Worm (Caenorhabditis elegans) whole organism, young adult: ENCODE measurements around the gene T13A10.64.
A peak's percentile ranks its signal among the peaks of the same experiment; 100 is the strongest.

Experiments
- B0019.2 ChIP-seq: fragments of 200-800 bp; sonication (Bioruptor generic); conservative IDR thresholded peaks from 2 replicates; pipeline ENCODE4 v1.3.6; 2022; ENCODE audit warnings: missing genetic modification reagents, missing genetic modification characterization, missing compliant biosample characterization
- C06A6.2 ChIP-seq: fragments of 200-800 bp; sonication (Bioruptor generic); conservative IDR thresholded peaks from 2 replicates; pipeline ENCODE4 v1.3.6; 2022; ENCODE audit warnings: missing genetic modification characterization, missing compliant biosample characterization
- C17E4.6 ChIP-seq: fragments of 200-800 bp; sonication (Bioruptor generic); IDR thresholded peaks from 2 replicates; pipeline ENCODE4 v1.3.6; 2022; ENCODE audit warnings: missing genetic modification reagents, missing genetic modification characterization, missing compliant biosample characterization
- D2030.7 ChIP-seq: fragments of 200-800 bp; sonication (Bioruptor generic); IDR thresholded peaks from 2 replicates; pipeline ENCODE4 v1.3.6; 2022; ENCODE audit warnings: missing genetic modification reagents, missing genetic modification characterization, missing compliant biosample characterization
- F10E7.11 ChIP-seq: sonication (generic microtip); optimal IDR thresholded peaks from 2 replicates; lab custom pipeline; 2017; ENCODE audit warnings: mild to moderate bottlenecking, missing genetic modification characterization, moderate library complexity, missing compliant biosample characterization
- F22D6.2 ChIP-seq: sonication (generic microtip); optimal IDR thresholded peaks from 2 replicates; lab custom pipeline; 2016; ENCODE audit warnings: mild to moderate bottlenecking, missing genetic modification characterization, missing compliant biosample characterization
- T07F8.4 ChIP-seq: sonication (generic microtip); optimal IDR thresholded peaks from 2 replicates; lab custom pipeline; 2016; ENCODE audit warnings: mild to moderate bottlenecking, missing genetic modification characterization, moderate library complexity, missing compliant biosample characterization
- Y53F4B.3 ChIP-seq: fragments of 200-800 bp; sonication (Bioruptor generic); IDR thresholded peaks from 2 replicates; pipeline ENCODE4 v1.3.6; 2022; ENCODE audit warnings: missing genetic modification reagents, missing genetic modification characterization, missing compliant biosample characterization
- Y53G8AR.9 ChIP-seq: fragments of 200-800 bp; sonication (Bioruptor generic); conservative IDR thresholded peaks from 2 replicates; pipeline ENCODE4 v1.3.6; 2022; ENCODE audit warnings: missing genetic modification reagents, missing genetic modification characterization, missing compliant biosample characterization
- ZK185.1 ChIP-seq: sonication (generic microtip); optimal IDR thresholded peaks from 2 replicates; lab custom pipeline; 2016; ENCODE audit warnings: mild to moderate bottlenecking, missing genetic modification characterization, missing compliant biosample characterization; ENCODE audit not compliant: poor library complexity, severe bottlenecking
- akir-1 ChIP-seq: fragments of 200-800 bp; sonication (Bioruptor generic); optimal IDR thresholded peaks from 2 replicates; lab custom pipeline; 2018; ENCODE audit warnings: mild to moderate bottlenecking, missing genetic modification characterization, moderate library complexity, missing compliant biosample characterization
- ama-1 ChIP-seq, 3 experiments: fragments of 150-350 bp in 1 of 3; sonication (generic microtip) in 2 of 3; optimal IDR thresholded peaks; 2 replicates each; lab custom pipeline; 2014 to 2018; ENCODE audit warnings: missing biosample characterization in 2 of 3, missing genetic modification characterization in 2 of 3, missing genetic modification reagents in 2 of 3
- atf-7 ChIP-seq: sonication (generic microtip); optimal IDR thresholded peaks from 2 replicates; lab custom pipeline; 2017; ENCODE audit warnings: mild to moderate bottlenecking, missing genetic modification characterization, missing compliant biosample characterization
- athp-1 ChIP-seq: sonication (generic microtip); optimal IDR thresholded peaks from 2 replicates; lab custom pipeline; 2017; ENCODE audit warnings: mild to moderate bottlenecking, missing genetic modification characterization, missing compliant biosample characterization
- attf-3 ChIP-seq: fragments of 200-800 bp; sonication (Bioruptor generic); conservative IDR thresholded peaks from 2 replicates; pipeline ENCODE4 v1.3.6; 2022; ENCODE audit warnings: missing genetic modification reagents, missing genetic modification characterization, missing compliant biosample characterization
- attf-5 ChIP-seq: fragments of 200-800 bp; sonication (Bioruptor generic); optimal IDR thresholded peaks from 2 replicates; lab custom pipeline; 2018; ENCODE audit warnings: mild to moderate bottlenecking, missing genetic modification characterization, missing compliant biosample characterization
- cebp-2 ChIP-seq: fragments of 200-800 bp; sonication (Bioruptor generic); IDR thresholded peaks from 2 replicates; pipeline ENCODE4 v1.3.6; 2022; ENCODE audit warnings: missing genetic modification characterization, missing compliant biosample characterization
- ceh-27 ChIP-seq: fragments of 200-800 bp; sonication (Bioruptor generic); optimal IDR thresholded peaks from 2 replicates; lab custom pipeline; 2018; ENCODE audit warnings: mild to moderate bottlenecking, missing genetic modification characterization, moderate library complexity, missing compliant biosample characterization
- ceh-91 ChIP-seq: fragments of 200-800 bp; sonication (Bioruptor generic); IDR thresholded peaks from 2 replicates; pipeline ENCODE4 v1.3.6; 2022; ENCODE audit warnings: missing genetic modification reagents, missing genetic modification characterization, missing compliant biosample characterization
- dpl-1 ChIP-seq: fragments of 150-350 bp; optimal IDR thresholded peaks from 2 replicates; lab custom pipeline; 2014; ENCODE audit warnings: missing biosample characterization, missing genetic modification reagents, missing genetic modification characterization
- egrh-3 ChIP-seq: fragments of 200-800 bp; sonication (Bioruptor generic); IDR thresholded peaks from 2 replicates; pipeline ENCODE4 v1.3.6; 2022; ENCODE audit warnings: missing genetic modification reagents, missing genetic modification characterization, missing compliant biosample characterization
- ets-4 ChIP-seq: fragments of 200-800 bp; sonication (Bioruptor generic); optimal IDR thresholded peaks from 2 replicates; lab custom pipeline; 2018; ENCODE audit warnings: mild to moderate bottlenecking, missing genetic modification characterization, missing compliant biosample characterization
- fkh-3 ChIP-seq: sonication (generic microtip); optimal IDR thresholded peaks from 2 replicates; lab custom pipeline; 2016; ENCODE audit warnings: mild to moderate bottlenecking, missing genetic modification characterization, missing compliant biosample characterization
- hmg-1.2 ChIP-seq: fragments of 200-800 bp; sonication (Bioruptor generic); IDR thresholded peaks from 2 replicates; pipeline ENCODE4 v1.3.6; 2022; ENCODE audit warnings: missing genetic modification reagents, missing genetic modification characterization, missing compliant biosample characterization
- hmg-20 ChIP-seq: fragments of 200-800 bp; sonication (Bioruptor generic); IDR thresholded peaks from 2 replicates; pipeline ENCODE4 v1.3.6; 2022; ENCODE audit warnings: missing genetic modification reagents, missing genetic modification characterization, missing compliant biosample characterization
- hrde-1 ChIP-seq: sonication (generic microtip); optimal IDR thresholded peaks from 2 replicates; lab custom pipeline; 2016; ENCODE audit warnings: missing genetic modification characterization, mild to moderate bottlenecking, missing compliant biosample characterization, moderate library complexity, missing genotype, missing genetic modification reagents, borderline replicate concordance
- lag-1 ChIP-seq: fragments of 200-800 bp; sonication (Bioruptor generic); IDR thresholded peaks from 2 replicates; pipeline ENCODE4 v1.3.6; 2022; ENCODE audit warnings: missing genetic modification reagents, missing genetic modification characterization, missing compliant biosample characterization
- let-607 ChIP-seq, 2 experiments: fragments of 200-800 bp in 1 of 2; sonication (Bioruptor generic) in 1 of 2; sonication (generic microtip) in 1 of 2; optimal IDR thresholded peaks; 2 replicates each; lab custom pipeline; 2016 to 2018; ENCODE audit warnings: mild to moderate bottlenecking in 2 of 2, missing compliant biosample characterization in 2 of 2, missing genetic modification characterization in 2 of 2, moderate library complexity in 2 of 2, missing genotype in 1 of 2
- lin-35 ChIP-seq, 3 experiments: fragments of 150-350 bp in 2 of 3; sonication (generic microtip) in 1 of 3; optimal IDR thresholded peaks; 2 replicates each; lab custom pipeline; 2014 to 2018; ENCODE audit warnings: missing biosample characterization in 3 of 3, missing genetic modification characterization in 3 of 3, missing genetic modification reagents in 3 of 3
- lir-1 ChIP-seq: fragments of 200-800 bp; sonication (Bioruptor generic); conservative IDR thresholded peaks from 2 replicates; pipeline ENCODE4 v1.3.6; 2022; ENCODE audit warnings: missing genetic modification reagents, missing genetic modification characterization, missing compliant biosample characterization
- madf-10 ChIP-seq: sonication (generic microtip); optimal IDR thresholded peaks from 2 replicates; lab custom pipeline; 2016; ENCODE audit warnings: mild to moderate bottlenecking, missing genetic modification characterization, missing compliant biosample characterization
- madf-3 ChIP-seq: fragments of 200-800 bp; sonication (Bioruptor generic); IDR thresholded peaks from 2 replicates; pipeline ENCODE4 v1.3.6; 2022; ENCODE audit warnings: missing genetic modification reagents, missing genetic modification characterization, missing compliant biosample characterization
- madf-8 ChIP-seq: fragments of 200-800 bp; sonication (Bioruptor generic); conservative IDR thresholded peaks from 2 replicates; pipeline ENCODE4 v1.3.6; 2022; ENCODE audit warnings: missing genetic modification reagents, missing genetic modification characterization, missing compliant biosample characterization
- mcd-1 ChIP-seq: fragments of 200-800 bp; sonication (Bioruptor generic); IDR thresholded peaks from 2 replicates; pipeline ENCODE4 v1.3.6; 2022; ENCODE audit warnings: missing genetic modification reagents, missing genetic modification characterization, missing compliant biosample characterization
- mel-28 ChIP-seq: sonication (generic microtip); optimal IDR thresholded peaks from 2 replicates; lab custom pipeline; 2016; ENCODE audit warnings: borderline replicate concordance, mild to moderate bottlenecking, missing genetic modification characterization, missing compliant biosample characterization
- mxl-1 ChIP-seq: sonication (generic microtip); optimal IDR thresholded peaks from 2 replicates; lab custom pipeline; 2016; ENCODE audit warnings: missing genetic modification characterization, missing compliant biosample characterization
- nfyb-1 ChIP-seq: fragments of 200-800 bp; sonication (Bioruptor generic); IDR thresholded peaks from 2 replicates; pipeline ENCODE4 v1.3.6; 2022; ENCODE audit warnings: missing genetic modification reagents, missing genetic modification characterization, missing compliant biosample characterization
- pha-4 ChIP-seq: fragments of 150-350 bp; sonication (generic microtip); optimal IDR thresholded peaks from 2 replicates; lab custom pipeline; 2014; ENCODE audit warnings: missing biosample characterization, missing genetic modification reagents, missing genetic modification characterization
- snpc-1.1 ChIP-seq: sonication (generic microtip); optimal IDR thresholded peaks from 2 replicates; lab custom pipeline; 2017; ENCODE audit warnings: missing genetic modification characterization, mild to moderate bottlenecking, missing compliant biosample characterization, antibody characterized with exemption, moderate library complexity, missing genotype, missing genetic modification reagents; ENCODE audit not compliant: insufficient read depth
- snpc-4 ChIP-seq, 5 experiments: fragments of 150-350 bp in 1 of 5; sonication (generic microtip) in 4 of 5; optimal IDR thresholded peaks; 2 replicates each; lab custom pipeline; 2014 to 2018; ENCODE audit warnings: missing genetic modification characterization in 5 of 5, missing biosample characterization in 3 of 5, antibody characterized with exemption in 2 of 5, mild to moderate bottlenecking in 2 of 5, missing compliant biosample characterization in 2 of 5, missing genotype in 2 of 5, moderate library complexity in 2 of 5, missing genetic modification reagents in 1 of 5
- somi-1 ChIP-seq: fragments of 200-800 bp; sonication (Bioruptor generic); optimal IDR thresholded peaks from 2 replicates; lab custom pipeline; 2018; ENCODE audit warnings: mild to moderate bottlenecking, missing genetic modification characterization, missing compliant biosample characterization
- unc-130 ChIP-seq: sonication (generic microtip); optimal IDR thresholded peaks from 2 replicates; lab custom pipeline; 2016; ENCODE audit warnings: missing genetic modification reagents, missing genetic modification characterization, missing compliant biosample characterization
- unc-62 ChIP-seq: fragments of 150-350 bp; optimal IDR thresholded peaks from 2 replicates; lab custom pipeline; 2014; ENCODE audit warnings: missing biosample characterization, missing genetic modification reagents, missing genetic modification characterization
- zim-3 ChIP-seq: sonication (generic microtip); optimal IDR thresholded peaks from 2 replicates; lab custom pipeline; 2017; ENCODE audit warnings: mild to moderate bottlenecking, missing genetic modification characterization, moderate library complexity, missing compliant biosample characterization
- ztf-22 ChIP-seq: fragments of 200-800 bp; sonication (Bioruptor generic); optimal IDR thresholded peaks from 2 replicates; lab custom pipeline; 2018; ENCODE audit warnings: mild to moderate bottlenecking, missing genetic modification characterization, moderate library complexity, missing compliant biosample characterization
- ztf-28 ChIP-seq: fragments of 200-800 bp; sonication (Bioruptor generic); IDR thresholded peaks from 2 replicates; pipeline ENCODE4 v1.3.6; 2022; ENCODE audit warnings: missing genetic modification reagents, missing genetic modification characterization, missing compliant biosample characterization

The T13A10.64 gene

ce11 chrIV:6206294-6206776 is 48.4 kb upstream of the T13A10.64 start, which contains the start of gene C49A9.10 (continued):
- 0 out of 2 replicates have a peak, but pooled peaks have one; percentile 49 for TF ChIP-seq Y53G8AR.9 (GFP tag; lab: Robert Waterston, UW)
- peak; percentile 53 for TF ChIP-seq atf-7
- peak; percentile 40 for TF ChIP-seq hrde-1
- no peak for TF ChIP-seq ztf-22 (GFP tag; lab: Kevin White, UChicago)
- TF ChIP-seq F10E7.11, result peak; percentile 49
- no peak for TF ChIP-seq fkh-3 (tag; lab: Kevin White, UChicago)
- TF ChIP-seq mel-28 (tag; lab: Kevin White, UChicago), result no peak
- 0 out of 2 replicates have a peak, but pooled peaks have one; percentile 74 for TF ChIP-seq cebp-2 (GFP tag; lab: Robert Waterston, UW)
- peak; percentile 54 for TF ChIP-seq madf-10 (tag; lab: Kevin White, UChicago)
- TF ChIP-seq mcd-1, result peak; percentile 81
- peak; percentile 43; the same call in 1 of the 2 replicates for TF ChIP-seq nfyb-1 (GFP tag; lab: Robert Waterston, UW)
- TF ChIP-seq egrh-3 (GFP tag; lab: Robert Waterston, UW), result no peak
- peak; percentile 31; the same call in 1 of the 2 replicates for TF ChIP-seq madf-8 (GFP tag; lab: Robert Waterston, UW)
- peak; percentile 72 for TF ChIP-seq lir-1 (GFP tag; lab: Robert Waterston, UW)
- TF ChIP-seq unc-62 (GFP tag; lab: Kevin White, UChicago), result no peak
- TF ChIP-seq dpl-1 (GFP tag; lab: Kevin White, UChicago), result peak; percentile 82
- no peak for TF ChIP-seq ama-1 (optimal IDR thresholded peaks at IDR 0.05; lab: Kevin White, UChicago)
- TF ChIP-seq ama-1 (GFP tag; optimal IDR thresholded peaks at IDR 0.05; lab: Kevin White, UChicago), result no peak
- TF ChIP-seq ZK185.1, result peak; percentile 97
- TF ChIP-seq snpc-4 (GFP tag; optimal IDR thresholded peaks at IDR 0.05; lab: Kevin White, UChicago), result peak; percentile 81
- TF ChIP-seq snpc-4 (tag; optimal IDR thresholded peaks at IDR 0.05; lab: Kevin White, UChicago), result peak; percentile 54 to 92 (median 88)
- TF ChIP-seq D2030.7, result peak; percentile 45; the same call in 1 of the 2 replicates
- no peak for TF ChIP-seq snpc-1.1 (tag; lab: Kevin White, UChicago)
- no peak for TF ChIP-seq C17E4.6 (GFP tag; lab: Robert Waterston, UW)
- TF ChIP-seq unc-130 (GFP tag; lab: Kevin White, UChicago), result peak; percentile 93
- no peak for TF ChIP-seq lag-1 (GFP tag; lab: Robert Waterston, UW)
- TF ChIP-seq attf-5 (GFP tag; lab: Kevin White, UChicago), result peak; percentile 49
- no peak for TF ChIP-seq ets-4 (GFP tag; lab: Kevin White, UChicago)
- TF ChIP-seq mxl-1, result no peak
- peak in 1 of 2 experiments; percentile 70 for TF ChIP-seq let-607 (tag; optimal IDR thresholded peaks at IDR 0.05; lab: Kevin White, UChicago)
- TF ChIP-seq Y53F4B.3 (GFP tag; lab: Robert Waterston, UW), result no peak
- peak; percentile 29; the same call in 1 of the 2 replicates for TF ChIP-seq hmg-1.2 (GFP tag; lab: Robert Waterston, UW)
- TF ChIP-seq athp-1 (tag; lab: Kevin White, UChicago), result peak; percentile 70
- no peak for TF ChIP-seq zim-3 (tag; lab: Kevin White, UChicago)
- TF ChIP-seq ztf-28 (GFP tag; lab: Robert Waterston, UW), result peak; percentile 83
- TF ChIP-seq hmg-20 (GFP tag; lab: Robert Waterston, UW), result peak; percentile 65
- TF ChIP-seq madf-3 (GFP tag; lab: Robert Waterston, UW), result peak; percentile 68; the same call in 1 of the 2 replicates
- TF ChIP-seq T07F8.4 (tag; lab: Kevin White, UChicago), result peak; percentile 2
- TF ChIP-seq attf-3 (GFP tag; lab: Robert Waterston, UW), result peak; percentile 51; the same call in 1 of the 2 replicates
- TF ChIP-seq akir-1 (GFP tag; lab: Kevin White, UChicago), result peak; percentile 60
- peak; percentile 89 for TF ChIP-seq ceh-27 (GFP tag; lab: Kevin White, UChicago)
- TF ChIP-seq B0019.2, result no peak
- peak; percentile 20 for TF ChIP-seq somi-1 (GFP tag; lab: Kevin White, UChicago)
- peak in 2 of 3 experiments; percentile 45 to 93 for TF ChIP-seq lin-35 (GFP tag; optimal IDR thresholded peaks at IDR 0.05; lab: Kevin White, UChicago)
- TF ChIP-seq ceh-91, result 0 out of 2 replicates have a peak, but pooled peaks have one; percentile 37
- TF ChIP-seq pha-4, result peak; percentile 57
- TF ChIP-seq F22D6.2 (tag; lab: Kevin White, UChicago), result peak; percentile 79
- peak; percentile 39; the same call in 1 of the 2 replicates for TF ChIP-seq C06A6.2 (GFP tag; lab: Robert Waterston, UW)
